2 worm cellular contexts compared by ENCODE assay signal in genomic region chrIV:9239151-9239550, ce11.
A peak's percentile ranks its signal among the peaks of the same experiment; 100 is the strongest.
TF ChIP-seq lines count a peak whose summit lies in the region.

No protein-coding gene starts in this region.

TF ChIP-seq in whole organism, L1 larva, 84 proteins besides CTCF, POLR2A, EP300 and RAD21:
- TF ChIP-seq blmp-1 (tag; optimal IDR thresholded peaks at IDR 0.05; lab: Kevin White, UChicago) (peak; percentile 12), nhr-77 (tag; optimal IDR thresholded peaks at IDR 0.05; lab: Kevin White, UChicago) (no peak), nhr-47 (tag; optimal IDR thresholded peaks at IDR 0.05; lab: Kevin White, UChicago) (no peak), nhr-76 (tag; optimal IDR thresholded peaks at IDR 0.05; lab: Kevin White, UChicago) (no peak), ces-1 (GFP tag; optimal IDR thresholded peaks at IDR 0.05; lab: Kevin White, UChicago) (no peak), zag-1 (tag; optimal IDR thresholded peaks at IDR 0.05; lab: Kevin White, UChicago) (no peak), jun-1 (tag; optimal IDR thresholded peaks at IDR 0.05; lab: Kevin White, UChicago) (no peak), nhr-84 (tag; optimal IDR thresholded peaks at IDR 0.05; lab: Kevin White, UChicago) (no peak), elt-3 (tag; optimal IDR thresholded peaks at IDR 0.05; lab: Kevin White, UChicago) (peak in 1 of 6 experiments; percentile 73), ceh-90 (tag; optimal IDR thresholded peaks at IDR 0.05; lab: Kevin White, UChicago) (no peak)

TF ChIP-seq in whole organism, late embryonic, 69 proteins besides CTCF, POLR2A, EP300 and RAD21:
- TF ChIP-seq elt-2 (tag; optimal IDR thresholded peaks at IDR 0.05; lab: Kevin White, UChicago) (peak; percentile 49), hlh-13 (GFP tag; optimal IDR thresholded peaks at IDR 0.05; lab: Kevin White, UChicago) (no peak)

Comparison
In these comparisons a context has a peak if more than half of its experiments do, and no peak if none do; other contexts are left out.
1. Of the 10 proteins assayed by ChIP-seq in both whole organism, L1 larva and whole organism, late embryonic: peak only in whole organism, L1 larva: none; only in whole organism, late embryonic: elt-2; in both: none; in neither: 9.